Fruit fly (Drosophila melanogaster): Measurements from ENCODE around the gene Sbp2.

DNA sequence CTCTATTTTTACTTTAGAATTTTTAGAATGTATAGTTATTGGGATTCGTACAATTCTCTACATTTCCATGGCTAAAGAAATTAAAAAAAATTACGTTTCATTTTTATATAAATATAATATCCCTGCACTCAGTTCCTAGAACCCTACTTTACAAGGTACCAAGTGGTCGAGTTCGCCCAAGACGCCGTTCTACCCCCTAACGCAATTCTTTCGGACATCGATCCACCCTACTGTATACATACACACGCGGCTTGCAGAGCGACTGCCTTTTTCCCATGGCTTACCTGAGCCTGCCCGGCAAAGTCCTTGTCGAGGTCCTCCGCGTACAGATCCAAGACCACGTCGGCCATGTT is 10.8 kb downstream of the Sbp2 start:
- TF ChIP-seq CG11902 (GFP tag; optimal IDR thresholded peaks at IDR 0.05) (no peak), fd85E (GFP tag; optimal IDR thresholded peaks at IDR 0.05) (no peak), Gug (GFP tag; IDR thresholded peaks at IDR 0.05) (no peak), achi (GFP tag; optimal IDR thresholded peaks at IDR 0.05) (no peak), net (GFP tag; optimal IDR thresholded peaks at IDR 0.05) (no peak), Hr38 (GFP tag; optimal IDR thresholded peaks at IDR 0.05) (no peak), svp (GFP tag) (no peak), Sox102F (GFP tag; optimal IDR thresholded peaks at IDR 0.05) (no peak), CG1621 (tag; optimal IDR thresholded peaks at IDR 0.05) (no peak), Eip78C (GFP tag) (peak; percentile 73)
